Worm (Caenorhabditis elegans): Measurements from ENCODE around the gene F52G2.3.

The F52G2.3 gene

ce11 chrIV:13521785-13522184, 26.2 kb downstream of the F52G2.3 start, which contains the start of gene dcap-2:
Gene dcap-2, minus strand, starts transcription at chrIV:13521870.
- TF ChIP-seq snpc-4 (GFP tag; optimal IDR thresholded peaks at IDR 0.05) (no peak), snpc-4 (tag; optimal IDR thresholded peaks at IDR 0.05) (peak in 1 of 4 experiments; percentile 15), hmg-20 (GFP tag; IDR thresholded peaks at IDR 0.05) (no peak)

ce11 chrIV:13513010-13513409, 35.0 kb downstream of the F52G2.3 start:
- TF ChIP-seq somi-1 (GFP tag; optimal IDR thresholded peaks at IDR 0.05) (no peak), F33H1.4 (GFP tag; IDR thresholded peaks at IDR 0.05) (peak; percentile 61), madf-10 (tag; optimal IDR thresholded peaks at IDR 0.05) (no peak), hmg-1.2 (GFP tag; IDR thresholded peaks at IDR 0.05) (no peak), C17E4.6 (GFP tag; IDR thresholded peaks at IDR 0.05) (no peak), attf-6 (GFP tag; IDR thresholded peaks at IDR 0.05) (peak; percentile 69; the same call in 1 of the 2 replicates), madf-3 (GFP tag; IDR thresholded peaks at IDR 0.05) (no peak), ztf-25 (GFP tag; IDR thresholded peaks at IDR 0.05) (no peak), ceh-27 (GFP tag; optimal IDR thresholded peaks at IDR 0.05) (no peak), him-1 (tag; optimal IDR thresholded peaks at IDR 0.05) (peak; percentile 52), lin-54 (GFP tag; optimal IDR thresholded peaks at IDR 0.05) (no peak), ztf-28 (GFP tag; IDR thresholded peaks at IDR 0.05) (no peak), nhr-27 (tag; optimal IDR thresholded peaks at IDR 0.05) (no peak), madf-6 (GFP tag; IDR thresholded peaks at IDR 0.05) (peak; percentile 59), snpc-4 (GFP tag; optimal IDR thresholded peaks at IDR 0.05) (no peak), snpc-4 (tag; optimal IDR thresholded peaks at IDR 0.05) (peak in 1 of 4 experiments; percentile 66), F57C9.4 (tag; optimal IDR thresholded peaks at IDR 0.05) (no peak), ceh-79 (tag; optimal IDR thresholded peaks at IDR 0.05) (no peak), let-607 (tag; optimal IDR thresholded peaks at IDR 0.05) (no peak), gei-17 (GFP tag; optimal IDR thresholded peaks at IDR 0.05) (no peak), ceh-100 (GFP tag; IDR thresholded peaks at IDR 0.05) (no peak), lin-26 (GFP tag; IDR thresholded peaks at IDR 0.05) (no peak), aptf-2 (GFP tag; conservative IDR thresholded peaks at IDR 0.05) (no peak), D2030.7 (GFP tag; IDR thresholded peaks at IDR 0.05) (no peak), Y53G8AR.9 (GFP tag; conservative IDR thresholded peaks at IDR 0.05) (no peak), lsl-1 (GFP tag; optimal IDR thresholded peaks at IDR 0.05) (peak; percentile 68), F57A8.1 (GFP tag; optimal IDR thresholded peaks at IDR 0.05) (no peak), let-526 (GFP tag; IDR thresholded peaks at IDR 0.05) (no peak)

DNA sequence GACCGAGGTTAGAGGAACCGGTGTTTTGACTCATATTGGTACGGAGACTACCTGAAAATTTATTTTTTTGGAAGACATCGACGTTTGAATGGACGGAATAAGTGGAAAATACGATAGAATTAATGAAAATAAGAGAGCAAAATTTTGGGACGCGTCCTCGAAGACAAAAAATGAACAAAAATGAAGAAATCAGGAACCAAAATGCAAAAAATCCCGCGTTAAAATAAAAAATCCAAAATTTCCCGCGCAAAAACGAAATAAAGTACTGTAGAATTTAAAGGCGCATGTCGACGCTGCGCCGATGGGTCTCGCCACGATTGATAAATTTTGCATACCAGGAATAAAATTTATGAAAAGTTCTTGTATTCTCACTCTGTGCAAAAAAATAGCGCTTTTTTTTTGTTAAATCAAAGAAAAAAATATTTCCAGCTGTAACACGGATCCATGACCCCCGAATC, 35.9 kb downstream of the F52G2.3 start, which contains the start of gene puf-3:
Gene puf-3 (minus strand): TSS at position 51 of the 458 bp plus-strand sequence.
- TF ChIP-seq lsl-1 (GFP tag; optimal IDR thresholded peaks at IDR 0.05): peak; percentile 98
- TF ChIP-seq lsy-27 (tag; optimal IDR thresholded peaks at IDR 0.05; ENCODE audit: borderline replicate concordance, insufficient read depth): no peak
- no peak for TF ChIP-seq C06A6.2 (GFP tag; conservative IDR thresholded peaks at IDR 0.05)
- no peak for TF ChIP-seq ceh-40 (GFP tag; IDR thresholded peaks at IDR 0.05)
- TF ChIP-seq him-1 (tag; optimal IDR thresholded peaks at IDR 0.05): peak; percentile 63
- TF ChIP-seq madf-10 (tag; optimal IDR thresholded peaks at IDR 0.05): no peak
- TF ChIP-seq hlh-12 (tag; optimal IDR thresholded peaks at IDR 0.05): no peak
- TF ChIP-seq cebp-1 (GFP tag; IDR thresholded peaks at IDR 0.05): no peak
- TF ChIP-seq cebp-1 (tag; optimal IDR thresholded peaks at IDR 0.05): no peak
- no peak for TF ChIP-seq B0261.1 (tag; optimal IDR thresholded peaks at IDR 0.05)
- peak; percentile 95 for TF ChIP-seq attf-6 (GFP tag; IDR thresholded peaks at IDR 0.05)
- no peak for TF ChIP-seq aptf-2 (GFP tag; conservative IDR thresholded peaks at IDR 0.05)
- TF ChIP-seq Y56A3A.18 (GFP tag; IDR thresholded peaks at IDR 0.05): no peak
- TF ChIP-seq F10E7.11 (tag; optimal IDR thresholded peaks at IDR 0.05): no peak
- TF ChIP-seq pbrm-1 (GFP tag; IDR thresholded peaks at IDR 0.05): peak; percentile 61
- peak; percentile 20 for TF ChIP-seq athp-1 (tag; optimal IDR thresholded peaks at IDR 0.05)
- no peak for TF ChIP-seq ztf-26 (tag; optimal IDR thresholded peaks at IDR 0.05)
- no peak for TF ChIP-seq rec-8 (tag; optimal IDR thresholded peaks at IDR 0.05)
- no peak for TF ChIP-seq fkh-3 (tag; optimal IDR thresholded peaks at IDR 0.05)
- no peak for TF ChIP-seq let-526 (GFP tag; IDR thresholded peaks at IDR 0.05)
- no peak for TF ChIP-seq T26A5.8 (tag; optimal IDR thresholded peaks at IDR 0.05)
- peak; percentile 83 for TF ChIP-seq lin-54 (GFP tag; optimal IDR thresholded peaks at IDR 0.05)
- no peak for TF ChIP-seq unc-62 (GFP tag; optimal IDR thresholded peaks at IDR 0.05)
- no peak for TF ChIP-seq nhr-80 (tag; optimal IDR thresholded peaks at IDR 0.05)
